Fruit fly (Drosophila melanogaster) whole organism, embryonic: ENCODE results near the gene CG13893.

Experiments used
- Atf-2 ChIP-seq: fragments of 200-800 bp; sonication (Bioruptor generic); optimal IDR thresholded peaks from 2 replicates; lab custom pipeline; 2016; ENCODE audit warnings: missing biosample characterization, missing genetic modification characterization
- CG10654 ChIP-seq: fragments of 200-800 bp; sonication (Bioruptor generic); optimal IDR thresholded peaks from 2 replicates; lab custom pipeline; 2016; ENCODE audit warnings: missing biosample characterization, missing genetic modification characterization
- CG11093 ChIP-seq: fragments of 200-800 bp; sonication (Bioruptor generic); IDR thresholded peaks from 3 replicates; pipeline ENCODE4 v1.3.6; 2022; ENCODE audit warnings: missing biosample characterization, missing genetic modification characterization
- CG11398 ChIP-seq: fragments of 200-800 bp; sonication (Bioruptor generic); optimal IDR thresholded peaks from 2 replicates; lab custom pipeline; 2016; ENCODE audit warnings: missing biosample characterization, missing genetic modification characterization
- CG11695 ChIP-seq: fragments of 200-800 bp; sonication (Bioruptor generic); IDR thresholded peaks from 3 replicates; pipeline ENCODE4 v1.3.6; 2022; ENCODE audit warnings: missing biosample characterization, missing genetic modification characterization
- CG12071 ChIP-seq: fragments of 200-800 bp; sonication (Bioruptor generic); optimal IDR thresholded peaks from 3 replicates; lab custom pipeline; 2018; ENCODE audit warnings: missing biosample characterization, mild to moderate bottlenecking, missing genetic modification characterization
- CG12659 ChIP-seq: fragments of 200-800 bp; sonication (Bioruptor generic); optimal IDR thresholded peaks from 3 replicates; lab custom pipeline; 2017; ENCODE audit warnings: mild to moderate bottlenecking, missing biosample characterization, missing genetic modification reagents, missing genetic modification characterization
- CG12942 ChIP-seq: fragments of 200-800 bp; sonication (Bioruptor generic); optimal IDR thresholded peaks from 3 replicates; lab custom pipeline; 2016; ENCODE audit warnings: missing biosample characterization, missing genetic modification characterization
- CG15601 ChIP-seq: fragments of 200-800 bp; sonication (Bioruptor generic); optimal IDR thresholded peaks from 3 replicates; lab custom pipeline; 2019; ENCODE audit warnings: missing biosample characterization, mild to moderate bottlenecking, missing genetic modification characterization, moderate library complexity
- CG17359 ChIP-seq: fragments of 200-800 bp; sonication (Bioruptor generic); optimal IDR thresholded peaks from 3 replicates; lab custom pipeline; 2018; ENCODE audit warnings: missing biosample characterization, mild to moderate bottlenecking, missing genetic modification characterization, moderate library complexity
- CG18262 ChIP-seq: fragments of 200-800 bp; optimal IDR thresholded peaks from 3 replicates; lab custom pipeline; 2019; ENCODE audit warnings: missing biosample characterization, mild to moderate bottlenecking, missing genetic modification characterization, moderate library complexity
- CG18619 ChIP-seq: fragments of 200-800 bp; sonication (Bioruptor generic); optimal IDR thresholded peaks from 3 replicates; lab custom pipeline; 2017; ENCODE audit warnings: missing biosample characterization, mild to moderate bottlenecking, missing genetic modification characterization
- CG18764 ChIP-seq: fragments of 200-800 bp; sonication (Bioruptor generic); optimal IDR thresholded peaks from 3 replicates; lab custom pipeline; 2016; ENCODE audit warnings: missing biosample characterization, missing genetic modification characterization
- CG2875 ChIP-seq: fragments of 200-800 bp; sonication (Bioruptor generic); optimal IDR thresholded peaks from 2 replicates; lab custom pipeline; 2017; ENCODE audit warnings: missing biosample characterization, mild to moderate bottlenecking, missing genetic modification characterization, missing genetic modification reagents
- CG7556 ChIP-seq: fragments of 200-800 bp; sonication (Bioruptor generic); optimal IDR thresholded peaks from 2 replicates; lab custom pipeline; 2017; ENCODE audit warnings: missing biosample characterization, mild to moderate bottlenecking, missing genetic modification characterization
- CG7745 ChIP-seq: fragments of 200-800 bp; sonication (Bioruptor generic); optimal IDR thresholded peaks from 2 replicates; lab custom pipeline; 2018; ENCODE audit warnings: missing biosample characterization, mild to moderate bottlenecking, missing genetic modification characterization, moderate library complexity
- CG8765 ChIP-seq: fragments of 200-800 bp; sonication (Bioruptor generic); IDR thresholded peaks from 2 replicates; pipeline ENCODE4 v1.3.6; 2022; ENCODE audit warnings: missing biosample characterization, missing genetic modification characterization
- Doc2 ChIP-seq: fragments of 200-800 bp; sonication (Bioruptor generic); IDR thresholded peaks from 2 replicates; pipeline ENCODE4 v1.3.6; 2022; ENCODE audit warnings: missing biosample characterization, missing genetic modification characterization
- E2f2 ChIP-seq: fragments of 200-800 bp; sonication (Bioruptor generic); IDR thresholded peaks from 2 replicates; pipeline ENCODE4 v1.3.6; 2022; ENCODE audit warnings: missing biosample characterization, missing genetic modification characterization
- Elba2 ChIP-seq: fragments of 200-800 bp; sonication (Bioruptor generic); optimal IDR thresholded peaks from 3 replicates; lab custom pipeline; 2016; ENCODE audit warnings: missing biosample characterization, missing genetic modification characterization
- Gug ChIP-seq: fragments of 200-800 bp; sonication (Bioruptor generic); IDR thresholded peaks from 4 replicates; pipeline ENCODE4 v1.3.6; 2022; ENCODE audit warnings: missing biosample characterization, missing genetic modification characterization
- H2.0 ChIP-seq: fragments of 200-800 bp; sonication (Bioruptor generic); IDR thresholded peaks from 2 replicates; pipeline ENCODE4 v1.3.6; 2022; ENCODE audit warnings: missing biosample characterization, missing genetic modification characterization
- HLHmδ ChIP-seq: fragments of 200-800 bp; sonication (Bioruptor generic); optimal IDR thresholded peaks from 2 replicates; lab custom pipeline; 2018; ENCODE audit warnings: missing biosample characterization, mild to moderate bottlenecking, missing genetic modification characterization, moderate library complexity
- Lpt ChIP-seq: fragments of >200 bp; optimal IDR thresholded peaks from 2 replicates; lab custom pipeline; 2018; ENCODE audit warnings: missing biosample characterization, missing genetic modification characterization
- MTF-1 ChIP-seq: fragments of 200-800 bp; sonication (Bioruptor generic); optimal IDR thresholded peaks from 2 replicates; lab custom pipeline; 2018; ENCODE audit warnings: missing biosample characterization, mild to moderate bottlenecking, missing genetic modification characterization, borderline replicate concordance
- Med ChIP-seq: fragments of 200-800 bp; sonication (Bioruptor generic); peaks from one replicate; lab custom pipeline; 2016; ENCODE audit warnings: missing biosample characterization, missing genetic modification characterization, mild to moderate bottlenecking, inconsistent platforms, moderate library complexity
- Oaz ChIP-seq: fragments of 200-800 bp; sonication (Bioruptor generic); IDR thresholded peaks from 2 replicates; pipeline ENCODE4 v1.3.6; 2022; ENCODE audit warnings: missing biosample characterization, missing genetic modification characterization
- Opbp ChIP-seq: fragments of 200-800 bp; sonication (Bioruptor generic); IDR thresholded peaks from 3 replicates; pipeline ENCODE4 v1.3.6; 2022; ENCODE audit warnings: missing biosample characterization, missing genetic modification characterization; ENCODE audit not compliant: partially characterized antibody
- Poxn ChIP-seq: fragments of 200-800 bp; sonication (Bioruptor generic); IDR thresholded peaks from 2 replicates; pipeline ENCODE4 v1.3.6; 2022; ENCODE audit warnings: missing biosample characterization, missing genetic modification characterization
- Sox100B ChIP-seq: fragments of 200-800 bp; sonication (Bioruptor generic); optimal IDR thresholded peaks from 3 replicates; lab custom pipeline; 2018; ENCODE audit warnings: missing biosample characterization, mild to moderate bottlenecking, missing genetic modification characterization
- Sox102F ChIP-seq: fragments of 200-800 bp; sonication (Bioruptor generic); optimal IDR thresholded peaks from 2 replicates; lab custom pipeline; 2018; ENCODE audit warnings: missing biosample characterization, mild to moderate bottlenecking, missing genetic modification characterization, moderate library complexity
- Spps ChIP-seq: fragments of 200-800 bp; sonication (Bioruptor generic); optimal IDR thresholded peaks from 2 replicates; lab custom pipeline; 2018; ENCODE audit warnings: missing biosample characterization, mild to moderate bottlenecking, missing genetic modification characterization
- Taf1 ChIP-seq: fragments of 200-800 bp; sonication (Bioruptor generic); IDR thresholded peaks from 2 replicates; pipeline ENCODE4 v1.3.6; 2022; ENCODE audit warnings: missing biosample characterization, missing genetic modification characterization
- abd-A ChIP-seq: fragments of 200-800 bp; sonication (Bioruptor generic); optimal IDR thresholded peaks from 3 replicates; lab custom pipeline; 2019; ENCODE audit warnings: missing biosample characterization, mild to moderate bottlenecking, missing genetic modification characterization, moderate library complexity
- ara ChIP-seq: fragments of 200-800 bp; sonication (Bioruptor generic); IDR thresholded peaks from 2 replicates; pipeline ENCODE4 v1.3.6; 2022; ENCODE audit warnings: missing biosample characterization, missing genetic modification characterization
- eyg ChIP-seq: fragments of 200-800 bp; sonication (Bioruptor generic); optimal IDR thresholded peaks from 3 replicates; lab custom pipeline; 2016; ENCODE audit warnings: missing biosample characterization, missing genetic modification characterization
- gcm2 ChIP-seq: fragments of 200-800 bp; sonication (Bioruptor generic); optimal IDR thresholded peaks from 2 replicates; lab custom pipeline; 2016; ENCODE audit warnings: missing biosample characterization, missing genetic modification characterization
- gfzf ChIP-seq: fragments of 200-800 bp; sonication (Bioruptor generic); optimal IDR thresholded peaks from 2 replicates; lab custom pipeline; 2016; ENCODE audit warnings: missing biosample characterization, mild to moderate bottlenecking, missing genetic modification characterization, moderate library complexity
- jumu ChIP-seq: fragments of 200-800 bp; sonication (Bioruptor generic); optimal IDR thresholded peaks from 3 replicates; lab custom pipeline; 2016; ENCODE audit warnings: missing biosample characterization, missing genetic modification characterization
- lbe ChIP-seq: fragments of 200-800 bp; sonication (Bioruptor generic); optimal IDR thresholded peaks from 2 replicates; lab custom pipeline; 2016; ENCODE audit warnings: missing biosample characterization, mild to moderate bottlenecking, missing genetic modification characterization
- nerfin-1 ChIP-seq: fragments of 200-800 bp; sonication (Bioruptor generic); optimal IDR thresholded peaks from 3 replicates; lab custom pipeline; 2019; ENCODE audit warnings: missing biosample characterization, mild to moderate bottlenecking, missing genetic modification characterization, moderate library complexity
- nmo ChIP-seq: fragments of 200-800 bp; sonication (Bioruptor generic); optimal IDR thresholded peaks from 2 replicates; lab custom pipeline; 2018; ENCODE audit warnings: missing biosample characterization, mild to moderate bottlenecking, missing genetic modification characterization, moderate library complexity
- p53 ChIP-seq: fragments of 200-800 bp; sonication (Bioruptor generic); optimal IDR thresholded peaks from 2 replicates; lab custom pipeline; 2016; ENCODE audit warnings: missing biosample characterization, missing genetic modification characterization
- sc ChIP-seq, 3 experiments: fragments of >200 bp in 2 of 3; fragments of 200-800 bp in 1 of 3; sonication (Bioruptor generic) in 1 of 3; optimal IDR thresholded peaks; 2 replicates in 2 of 3; 3 replicates in 1 of 3; lab custom pipeline; 2017; ENCODE audit warnings: mild to moderate bottlenecking in 1 of 3, missing biosample characterization in 1 of 3, missing genetic modification characterization in 1 of 3, missing genetic modification reagents in 1 of 3
- slou ChIP-seq: fragments of 200-800 bp; sonication (Bioruptor generic); optimal IDR thresholded peaks from 3 replicates; lab custom pipeline; 2016; ENCODE audit warnings: missing biosample characterization, missing genetic modification characterization
- sob ChIP-seq: fragments of 200-800 bp; sonication (Bioruptor generic); IDR thresholded peaks from 2 replicates; pipeline ENCODE4 v1.3.6; 2022; ENCODE audit warnings: missing biosample characterization, missing genetic modification characterization
- sr ChIP-seq: fragments of 200-800 bp; sonication (Bioruptor generic); IDR thresholded peaks from 3 replicates; pipeline ENCODE4 v1.3.6; 2022; ENCODE audit warnings: missing biosample characterization, missing genetic modification characterization
- unc-4 ChIP-seq: fragments of 200-800 bp; sonication (Bioruptor generic); IDR thresholded peaks from 2 replicates; pipeline ENCODE4 v1.3.6; 2022; ENCODE audit warnings: missing biosample characterization, missing genetic modification characterization; ENCODE audit not compliant: partially characterized antibody
- wor ChIP-seq: fragments of 200-800 bp; sonication (Bioruptor generic); IDR thresholded peaks from 2 replicates; pipeline ENCODE4 v1.3.6; 2022; ENCODE audit warnings: missing biosample characterization, missing genetic modification characterization
- zf30C ChIP-seq: fragments of 200-800 bp; sonication (Bioruptor generic); optimal IDR thresholded peaks from 3 replicates; lab custom pipeline; 2018; ENCODE audit warnings: missing biosample characterization, mild to moderate bottlenecking, missing genetic modification characterization

The CG13893 gene

dm6 chr3L:636434-636833 is 32.6 kb upstream of the CG13893 start (continued):
- TF ChIP-seq slou (GFP tag; lab: Kevin White, UChicago) (no peak), sc (optimal IDR thresholded peaks at IDR 0.05; lab: Kevin White, UChicago) (no peak), sc (GFP tag; optimal IDR thresholded peaks at IDR 0.05; lab: Kevin White, UChicago) (peak; percentile 67), Taf1 (GFP tag; lab: Robert Waterston, UW) (0 out of 2 replicates have a peak, but pooled peaks have one; percentile 9), Gug (GFP tag; lab: Robert Waterston, UW) (peak; percentile 62; the same call in 3 of the 4 replicates), Poxn (GFP tag; lab: Robert Waterston, UW) (0 out of 2 replicates have a peak, but pooled peaks have one; percentile 26), CG12659 (GFP tag; lab: Kevin White, UChicago) (peak; percentile 27), CG18764 (GFP tag; lab: Kevin White, UChicago) (peak; percentile 16), Sox100B (GFP tag; lab: Kevin White, UChicago) (peak; percentile 44), abd-A (no peak), eyg (GFP tag; lab: Kevin White, UChicago) (no peak), CG15601 (tag; lab: Kevin White, UChicago) (peak; percentile 56), CG18619 (GFP tag; lab: Kevin White, UChicago) (peak; percentile 40), CG10654 (peak; percentile 33), lbe (GFP tag; lab: Kevin White, UChicago) (no peak), H2.0 (GFP tag; lab: Robert Waterston, UW) (peak; percentile 62), CG11093 (GFP tag; lab: Robert Waterston, UW) (0 out of 3 replicates have a peak, but pooled peaks have one; percentile 36), CG11398 (GFP tag; lab: Kevin White, UChicago) (no peak), gfzf (GFP tag; lab: Kevin White, UChicago) (no peak), ara (GFP tag; lab: Robert Waterston, UW) (peak; percentile 77), sr (GFP tag; lab: Robert Waterston, UW) (no peak), Doc2 (GFP tag; lab: Robert Waterston, UW) (no peak), HLHmδ (GFP tag; lab: Kevin White, UChicago) (no peak), CG2875 (GFP tag; lab: Kevin White, UChicago) (peak; percentile 71), CG12942 (GFP tag; lab: Kevin White, UChicago) (peak; percentile 27), MTF-1 (GFP tag; lab: Kevin White, UChicago) (peak; percentile 2), nmo (GFP tag; lab: Kevin White, UChicago) (peak; percentile 67), p53 (no peak), Sox102F (GFP tag; lab: Kevin White, UChicago) (peak; percentile 85), E2f2 (peak; percentile 31; the same call in 1 of the 2 replicates), Oaz (no peak), CG7556 (GFP tag; lab: Kevin White, UChicago) (peak; percentile 27), gcm2 (GFP tag; lab: Kevin White, UChicago) (peak; percentile 17), CG18262 (peak; percentile 75), CG17359 (tag; lab: Kevin White, UChicago) (peak; percentile 75), Spps (peak; percentile 58), wor (GFP tag; lab: Robert Waterston, UW) (peak; percentile 59), Atf-2 (peak; percentile 29), nerfin-1 (tag; lab: Kevin White, UChicago) (peak; percentile 36), Elba2 (GFP tag; lab: Kevin White, UChicago) (no peak), Med (peak; percentile 89), CG11695 (GFP tag; lab: Robert Waterston, UW) (0 out of 3 replicates have a peak, but pooled peaks have one; percentile 25), jumu (GFP tag; lab: Kevin White, UChicago) (peak; percentile 31), CG8765 (GFP tag; lab: Robert Waterston, UW) (peak; percentile 44; the same call in 1 of the 2 replicates), CG7745 (tag; lab: Kevin White, UChicago) (no peak), CG12071 (peak; percentile 60), unc-4 (no peak), Lpt (GFP tag; lab: Kevin White, UChicago) (no peak), zf30C (no peak), sob (peak; percentile 21; the same call in 1 of the 2 replicates), Opbp (GFP tag; lab: Robert Waterston, UW) (no peak)
